Fruit fly (Drosophila melanogaster): Measurements from ENCODE around the gene Bet3.
A peak's percentile ranks its signal among the peaks of the same experiment; 100 is the strongest.

Bet3 gene

DNA sequence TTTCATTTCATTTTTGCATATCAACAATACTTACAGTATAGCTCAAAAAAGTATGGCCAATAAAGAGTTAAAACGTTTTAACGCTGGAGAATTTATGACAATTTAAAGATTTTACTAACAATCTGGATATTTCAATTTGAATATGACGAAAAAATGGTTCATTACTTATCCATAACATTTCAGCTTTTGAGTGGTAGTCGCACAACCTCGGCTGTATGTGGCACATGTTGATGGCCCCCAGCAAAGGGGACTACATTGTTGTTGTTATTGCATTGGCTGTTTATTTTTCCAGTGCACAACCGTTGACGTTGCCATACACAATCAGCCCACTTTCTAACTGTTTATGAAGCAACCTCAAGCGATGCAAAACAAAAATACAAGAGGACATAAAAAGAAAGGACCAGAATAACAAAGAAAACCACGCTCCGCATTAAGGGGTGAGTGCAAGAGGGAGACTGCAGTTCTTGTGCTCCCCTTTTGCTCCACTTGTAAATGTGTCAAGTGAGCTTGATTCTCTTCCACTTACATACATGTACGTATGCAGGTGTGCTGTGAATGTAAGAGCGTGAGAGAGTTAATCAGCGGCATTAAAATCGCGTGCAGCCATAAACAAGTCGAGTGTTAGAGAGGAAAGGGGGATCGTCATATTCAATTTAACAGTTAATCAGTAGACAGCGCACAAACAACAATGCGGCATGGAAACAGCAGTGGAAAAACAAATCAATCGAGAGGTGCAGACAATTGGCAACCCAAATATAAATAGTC, 21.8 kb downstream of the Bet3 start:
- peak; percentile 98 for TF ChIP-seq CG17801 (GFP tag; optimal IDR thresholded peaks at IDR 0.05; ENCODE audit: partially characterized antibody)

DNA sequence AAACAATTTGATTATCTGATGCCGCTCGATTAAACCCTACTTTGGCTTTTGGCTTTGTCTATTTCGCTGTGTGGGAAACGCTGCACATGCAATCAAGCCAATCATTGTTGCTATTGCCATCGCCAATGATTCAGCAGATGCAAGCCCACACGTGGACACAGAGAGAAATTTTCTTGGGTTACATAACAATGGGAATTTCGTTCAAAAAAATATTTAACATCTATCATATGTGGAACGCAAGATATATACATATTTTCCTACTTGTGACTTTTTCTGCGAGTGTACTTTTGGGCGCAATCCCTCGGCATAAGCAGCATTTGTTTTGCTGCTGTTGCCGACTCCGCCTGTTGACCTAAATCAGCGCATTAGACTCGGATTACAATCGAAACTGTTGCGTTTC, 22.7 kb downstream of the Bet3 start:
- TF ChIP-seq CG17801 (GFP tag; optimal IDR thresholded peaks at IDR 0.05; ENCODE audit: partially characterized antibody): peak; percentile 38

DNA sequence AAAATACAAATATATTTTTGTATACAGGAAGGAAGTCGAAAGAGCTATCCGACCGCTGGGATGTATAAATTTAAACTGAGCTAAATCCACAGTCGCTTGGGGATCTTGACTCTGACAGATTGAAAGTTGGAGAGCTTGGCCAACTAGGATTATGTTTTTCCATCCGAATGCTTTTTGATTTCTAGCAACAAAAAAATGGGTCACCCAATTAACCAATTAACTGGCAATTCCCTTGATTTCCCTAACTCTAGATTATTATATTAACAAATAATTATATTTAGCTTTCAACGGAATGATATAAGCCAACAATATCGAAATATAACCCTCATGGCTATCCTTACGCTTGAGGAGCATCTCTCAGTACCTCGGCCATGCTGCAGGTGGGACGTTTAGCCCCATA, 24.8 kb downstream of the Bet3 start, which contains the start of gene CG3982:
CG3982 (minus strand) TSS at position 101 of the 400 bp plus-strand sequence.
- no peak for TF ChIP-seq CG17801 (GFP tag; optimal IDR thresholded peaks at IDR 0.05; ENCODE audit: partially characterized antibody)

DNA sequence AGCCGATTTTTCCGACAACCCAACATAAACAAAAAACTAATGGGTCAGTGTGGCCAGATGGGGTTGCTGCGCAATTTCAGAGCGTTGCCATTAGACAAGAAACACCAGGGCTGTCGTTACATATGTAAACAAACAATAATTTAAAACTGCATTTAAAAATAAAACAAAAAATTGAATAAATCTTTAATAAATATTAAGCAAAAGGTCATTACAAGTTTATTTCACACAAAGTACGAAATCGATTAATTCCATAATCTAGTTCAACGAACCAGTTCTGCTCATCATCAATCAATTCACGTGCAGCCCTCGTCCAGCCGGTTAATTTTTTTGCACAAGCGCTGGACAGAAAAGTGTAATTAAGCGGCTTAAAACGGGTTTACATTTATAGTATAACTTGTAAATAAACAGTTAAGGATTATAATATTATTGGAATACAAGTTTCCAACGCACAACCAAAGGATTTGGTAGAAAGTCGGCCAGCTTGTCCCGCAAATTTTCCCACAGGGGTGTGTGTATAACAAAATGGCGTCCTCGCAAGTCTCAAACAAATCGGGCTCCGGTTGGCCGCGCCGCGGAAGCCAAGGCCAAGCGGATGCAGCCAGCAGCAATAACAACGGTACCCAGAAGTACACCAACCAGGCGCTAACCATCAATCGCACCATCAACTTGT, 31.2 kb downstream of the Bet3 start, which contains the start of the genes CG4022 and Cpsf5:
CG4022 (minus strand) TSS at position 79 of the 670 bp plus-strand sequence.
Cpsf5 (plus strand) TSS at position 285 of the 670 bp plus-strand sequence.
- TF ChIP-seq CG17801 (GFP tag; optimal IDR thresholded peaks at IDR 0.05; ENCODE audit: partially characterized antibody): peak; percentile 81

DNA sequence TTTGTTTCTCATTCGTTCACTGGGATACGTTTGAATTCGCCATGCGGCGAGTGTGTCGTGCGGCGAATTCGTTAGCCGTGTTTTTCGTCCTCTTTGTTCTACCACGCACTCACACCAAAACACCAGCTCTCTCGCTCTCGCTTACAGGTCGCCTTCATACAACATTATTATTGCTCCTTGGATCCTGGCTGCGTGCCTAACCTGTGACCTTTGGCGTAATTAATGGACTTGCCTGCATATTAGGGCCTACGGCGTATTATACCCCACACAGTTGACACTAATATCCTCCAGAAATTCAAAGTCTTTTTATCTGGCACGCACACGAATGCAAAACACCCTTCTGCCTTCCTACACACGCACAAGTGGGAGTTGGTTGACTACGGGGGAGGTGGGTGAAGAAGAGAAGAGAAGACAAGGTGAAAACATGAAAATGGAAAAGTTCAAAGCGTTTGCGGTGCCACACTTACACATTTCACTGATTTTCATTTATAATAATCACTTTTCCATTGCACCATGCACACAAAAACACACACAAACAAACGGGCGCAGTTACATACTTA, 32.0 kb downstream of the Bet3 start:
- no peak for TF ChIP-seq CG17801 (GFP tag; optimal IDR thresholded peaks at IDR 0.05; ENCODE audit: partially characterized antibody)

DNA sequence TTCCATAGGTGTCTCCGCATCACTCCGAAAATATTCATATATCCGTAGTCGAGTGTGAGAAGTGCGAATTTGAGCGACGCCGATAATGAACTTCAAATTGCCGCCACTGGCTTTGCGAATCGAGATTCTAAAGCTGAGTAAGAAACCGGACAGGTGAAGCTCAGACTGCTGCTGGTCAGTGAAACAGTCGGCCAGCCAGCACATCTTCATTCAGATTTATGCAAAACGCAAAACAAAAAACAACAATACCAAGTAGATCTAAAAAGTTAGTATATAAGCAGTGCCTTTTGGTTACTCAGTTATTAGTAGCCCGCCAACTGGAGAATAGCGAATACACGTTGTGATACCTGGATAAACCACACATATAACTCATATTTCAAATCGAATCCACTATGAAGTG, 37.6 kb downstream of the Bet3 start, which contains the start of gene Cpr67B:
Cpr67B (plus strand) TSS at position 301 of the 400 bp plus-strand sequence.
- no peak for TF ChIP-seq CG17801 (GFP tag; optimal IDR thresholded peaks at IDR 0.05; ENCODE audit: partially characterized antibody)

DNA sequence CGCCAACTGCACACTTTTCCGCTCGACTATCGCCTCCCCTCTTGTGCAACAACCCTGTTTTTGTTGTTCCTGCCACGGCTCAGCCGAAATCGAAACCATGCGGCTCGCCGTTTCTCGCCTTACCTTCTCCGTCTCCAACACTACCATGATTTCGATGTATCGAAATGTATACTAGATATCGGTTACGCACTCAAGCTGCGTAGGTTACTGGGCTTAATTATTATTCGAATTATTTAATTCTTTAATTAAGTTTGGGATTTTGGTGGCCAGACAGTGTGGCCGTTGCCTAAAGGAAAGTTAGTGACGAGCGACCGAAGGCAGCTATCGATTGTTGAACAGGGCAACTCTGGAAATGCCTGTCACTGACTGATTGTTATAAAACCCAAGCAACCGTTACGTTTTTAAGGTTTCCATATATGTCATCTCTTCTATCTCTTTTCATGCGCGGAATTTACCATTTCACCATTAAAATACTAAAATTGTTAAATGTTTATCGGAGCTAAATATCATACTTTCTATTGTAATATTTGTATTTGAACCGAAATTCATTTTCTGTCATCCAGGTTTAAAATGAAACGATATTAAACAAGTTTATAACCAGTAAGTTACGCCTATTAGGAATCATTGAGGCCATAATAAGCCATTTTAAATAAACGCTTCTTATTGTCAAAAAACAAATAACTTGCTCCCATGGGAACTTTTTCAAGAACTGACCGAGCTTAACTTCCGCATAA, 39.7 kb downstream of the Bet3 start, which contains the start of gene eIF4E1:
eIF4E1 (minus strand) TSS at position 304 of the 734 bp plus-strand sequence.
- no peak for TF ChIP-seq CG17801 (GFP tag; optimal IDR thresholded peaks at IDR 0.05; ENCODE audit: partially characterized antibody)

DNA sequence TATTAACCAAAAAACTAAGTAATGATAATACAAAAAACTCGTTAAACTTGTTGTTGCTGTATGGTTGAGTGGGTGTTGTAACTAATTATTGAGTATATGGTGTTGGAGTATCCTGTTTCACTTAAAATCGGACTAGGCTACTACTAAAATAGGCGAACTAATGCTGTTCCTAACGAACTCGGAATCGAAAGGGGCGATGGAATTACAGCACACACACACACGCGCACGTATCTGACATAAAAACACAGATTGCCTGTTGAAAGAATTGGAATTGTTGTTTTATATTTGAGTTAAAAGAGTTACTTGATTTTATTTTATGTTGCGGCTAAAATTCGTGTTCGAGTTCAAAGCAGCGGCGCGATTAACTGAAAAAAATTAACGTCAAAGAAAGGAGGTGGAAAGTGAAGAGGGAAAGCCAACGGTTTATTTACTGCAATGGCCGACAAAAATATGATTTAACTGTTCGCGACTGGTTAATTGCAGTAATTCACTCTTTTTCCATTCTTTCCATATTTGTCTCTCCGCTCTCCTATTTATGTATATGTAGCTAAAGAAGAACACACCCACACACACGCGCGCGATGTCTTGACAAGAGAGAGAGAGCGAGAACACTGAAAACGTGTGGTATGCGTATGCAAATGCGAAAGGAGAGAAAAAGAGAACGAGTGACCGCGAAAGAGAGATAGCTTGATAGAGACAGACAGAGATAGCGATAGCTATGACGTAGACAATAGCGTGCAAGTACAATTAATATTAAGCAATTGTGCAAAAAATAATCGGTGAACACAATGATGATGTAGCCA, 40.5 kb downstream of the Bet3 start:
- TF ChIP-seq CG17801 (GFP tag; optimal IDR thresholded peaks at IDR 0.05; ENCODE audit: partially characterized antibody): no peak

DNA sequence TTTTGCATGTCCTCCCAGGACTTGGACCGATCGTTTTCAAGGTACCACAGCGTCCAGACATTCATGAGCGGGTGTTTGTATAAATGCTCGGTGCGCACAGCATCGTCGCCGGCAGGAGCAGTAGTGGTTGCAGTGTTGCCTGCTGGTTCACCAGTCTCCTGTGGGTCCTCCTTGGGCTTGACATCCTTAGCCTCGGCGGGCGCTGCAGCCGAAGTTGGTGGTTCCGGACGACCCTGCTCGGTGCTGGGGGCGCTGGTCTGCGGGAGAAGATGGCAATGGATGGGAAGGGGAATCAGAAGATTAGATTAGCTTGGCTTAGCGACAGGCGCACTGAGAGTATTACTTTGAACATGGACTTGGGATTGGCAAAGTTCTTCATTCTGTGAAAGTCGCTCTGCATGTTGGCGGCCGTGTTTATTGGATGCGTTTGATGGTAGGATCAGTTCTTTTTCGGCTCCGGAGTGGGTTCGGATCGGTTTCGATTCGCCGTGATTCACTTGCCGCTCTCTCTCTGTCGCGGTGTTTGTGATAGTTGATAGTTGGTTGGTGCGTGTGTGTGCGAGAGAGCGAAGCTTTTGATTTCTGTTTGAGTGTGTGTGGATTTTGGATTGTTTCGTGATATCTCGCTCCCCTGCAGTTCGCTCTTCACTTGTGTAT, 41.2 kb downstream of the Bet3 start:
- TF ChIP-seq CG17801 (GFP tag; optimal IDR thresholded peaks at IDR 0.05; ENCODE audit: partially characterized antibody): no peak

DNA sequence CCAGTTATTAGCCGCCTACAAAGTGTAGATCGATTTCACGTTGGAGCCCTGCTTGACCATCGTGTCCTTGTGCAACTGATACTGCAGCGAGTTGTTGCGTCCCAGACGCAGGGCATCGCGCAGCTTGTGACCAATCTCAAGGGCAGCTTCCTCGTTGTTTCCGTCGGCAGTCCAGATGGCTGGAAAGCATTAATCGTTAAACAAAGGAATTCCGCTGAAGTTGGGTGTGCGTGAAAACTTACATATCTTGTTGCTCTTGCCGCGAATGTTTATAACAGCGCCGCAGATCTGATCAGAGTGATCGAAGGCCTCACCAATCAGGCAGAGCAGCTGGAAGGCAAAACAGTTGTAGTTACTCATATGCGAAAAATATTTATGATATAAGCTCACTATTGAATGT, 42.2 kb downstream of the Bet3 start:
- TF ChIP-seq CG17801 (GFP tag; optimal IDR thresholded peaks at IDR 0.05; ENCODE audit: partially characterized antibody): no peak

DNA sequence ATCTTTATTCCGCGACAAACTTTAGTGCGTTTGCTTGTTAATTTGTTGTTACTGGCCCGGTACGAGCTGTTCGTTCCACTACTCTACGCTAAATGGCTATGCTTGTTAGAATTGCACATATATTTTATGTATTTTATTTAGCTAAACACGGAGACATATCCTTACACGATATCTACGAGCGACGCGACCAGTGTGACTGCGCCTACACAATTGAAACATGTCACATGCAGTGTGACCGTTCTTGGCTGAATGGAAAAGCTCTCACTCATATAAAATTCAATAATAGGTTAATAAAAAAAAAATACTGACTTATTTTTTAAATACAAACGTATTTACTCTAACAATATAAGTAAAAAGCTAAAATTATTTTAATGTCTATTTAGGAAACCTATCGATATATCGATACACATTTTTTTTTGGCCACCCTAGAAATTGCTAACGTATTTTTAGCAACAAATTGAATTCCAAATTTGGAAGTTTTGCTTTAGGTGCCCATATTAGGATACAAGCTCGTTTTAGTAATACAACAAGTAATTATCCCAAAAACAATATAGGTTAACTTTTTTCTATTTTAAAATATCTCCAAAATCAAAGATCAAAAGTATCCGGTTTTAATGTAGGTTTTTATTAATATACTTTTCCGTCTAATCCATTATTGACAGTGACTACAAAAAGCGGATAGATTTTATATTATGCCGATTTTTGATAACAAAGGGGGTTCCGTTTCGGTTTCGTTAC, 42.9 kb downstream of the Bet3 start, which contains the start of gene CG4080:
CG4080 (minus strand) TSS at position 215 of the 738 bp plus-strand sequence.
- TF ChIP-seq CG17801 (GFP tag; optimal IDR thresholded peaks at IDR 0.05; ENCODE audit: partially characterized antibody): peak; percentile 68

DNA sequence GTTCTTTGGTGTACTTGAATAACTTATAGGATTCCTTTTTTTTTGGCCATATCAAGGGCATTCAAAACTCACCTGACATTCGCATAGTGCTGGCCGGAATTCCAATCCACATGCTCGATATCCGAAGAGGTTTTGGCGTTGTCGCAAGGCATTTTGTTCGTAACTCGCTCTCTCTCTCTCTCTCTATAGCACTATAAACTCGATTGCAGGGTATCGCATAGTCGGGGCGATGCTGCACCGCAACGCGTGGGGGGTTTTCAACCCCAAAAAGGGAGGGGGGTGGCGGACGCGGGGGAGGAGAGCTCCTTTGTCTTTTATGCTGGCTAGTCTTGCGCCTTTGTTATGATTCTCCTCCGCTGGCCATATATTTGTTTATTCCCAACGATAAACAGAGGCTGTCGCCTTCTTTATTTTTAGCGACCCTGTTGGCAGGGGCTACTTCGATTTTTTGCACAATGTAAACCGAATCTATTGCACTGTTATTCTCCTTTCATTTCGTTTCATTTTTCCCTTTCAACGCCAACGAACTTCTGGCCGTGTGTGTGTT, 43.6 kb downstream of the Bet3 start:
- TF ChIP-seq CG17801 (GFP tag; optimal IDR thresholded peaks at IDR 0.05; ENCODE audit: partially characterized antibody): no peak

DNA sequence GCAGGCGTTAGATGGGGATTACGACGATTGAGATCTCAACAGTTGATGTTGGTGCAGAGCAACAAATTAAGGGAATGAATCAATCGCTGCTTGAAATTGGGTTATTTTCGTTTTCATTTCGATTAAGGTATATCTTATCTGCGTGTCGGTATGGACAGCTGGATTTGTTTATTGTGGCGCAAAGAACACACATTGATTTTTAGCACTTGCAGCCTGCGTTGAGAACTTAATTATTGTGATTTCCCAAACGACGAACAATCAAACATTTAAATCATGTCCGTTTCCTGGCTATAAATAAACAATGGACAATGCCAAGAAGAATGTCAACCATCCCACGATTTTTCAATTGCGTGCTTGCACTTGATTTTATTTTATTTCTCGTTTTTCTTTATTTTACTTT, 44.0 kb downstream of the Bet3 start:
- TF ChIP-seq CG17801 (GFP tag; optimal IDR thresholded peaks at IDR 0.05; ENCODE audit: partially characterized antibody): no peak

All from ovary, adult (tissue).